Worm (Caenorhabditis elegans): ENCODE data around the gene col-108.
A peak's percentile ranks its signal among the peaks of the same experiment; 100 is the strongest.

col-108 gene

DNA sequence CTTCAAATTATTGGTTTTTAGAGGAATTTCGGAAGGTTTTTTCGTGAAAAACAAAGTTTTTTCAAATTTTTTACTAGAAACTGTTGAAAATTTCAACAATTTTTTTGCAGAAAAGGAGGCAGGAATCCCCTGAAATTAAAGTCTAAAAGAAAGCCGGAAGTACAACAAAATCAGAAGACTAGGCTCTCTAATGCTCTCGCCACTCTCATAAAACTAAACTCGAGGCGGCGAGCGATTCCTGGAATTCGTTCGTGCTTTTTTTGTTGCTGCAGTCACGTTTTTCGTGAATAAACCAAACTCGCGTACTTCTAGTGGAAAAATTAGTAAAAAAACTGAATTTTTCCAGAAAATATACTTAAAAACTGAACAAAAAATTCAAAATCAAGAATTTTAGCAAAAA, 29.5 kb upstream of the col-108 start:
- TF ChIP-seq mab-5 (tag; optimal IDR thresholded peaks at IDR 0.05) (no peak), C34F6.9 (tag; optimal IDR thresholded peaks at IDR 0.05) (peak; percentile 5), ztf-4 (tag; optimal IDR thresholded peaks at IDR 0.05) (peak; percentile 9), gmeb-1 (tag; optimal IDR thresholded peaks at IDR 0.05) (no peak), sma-9 (GFP tag; optimal IDR thresholded peaks at IDR 0.05) (peak; percentile 2), sma-9 (tag; optimal IDR thresholded peaks at IDR 0.05) (no peak)

DNA sequence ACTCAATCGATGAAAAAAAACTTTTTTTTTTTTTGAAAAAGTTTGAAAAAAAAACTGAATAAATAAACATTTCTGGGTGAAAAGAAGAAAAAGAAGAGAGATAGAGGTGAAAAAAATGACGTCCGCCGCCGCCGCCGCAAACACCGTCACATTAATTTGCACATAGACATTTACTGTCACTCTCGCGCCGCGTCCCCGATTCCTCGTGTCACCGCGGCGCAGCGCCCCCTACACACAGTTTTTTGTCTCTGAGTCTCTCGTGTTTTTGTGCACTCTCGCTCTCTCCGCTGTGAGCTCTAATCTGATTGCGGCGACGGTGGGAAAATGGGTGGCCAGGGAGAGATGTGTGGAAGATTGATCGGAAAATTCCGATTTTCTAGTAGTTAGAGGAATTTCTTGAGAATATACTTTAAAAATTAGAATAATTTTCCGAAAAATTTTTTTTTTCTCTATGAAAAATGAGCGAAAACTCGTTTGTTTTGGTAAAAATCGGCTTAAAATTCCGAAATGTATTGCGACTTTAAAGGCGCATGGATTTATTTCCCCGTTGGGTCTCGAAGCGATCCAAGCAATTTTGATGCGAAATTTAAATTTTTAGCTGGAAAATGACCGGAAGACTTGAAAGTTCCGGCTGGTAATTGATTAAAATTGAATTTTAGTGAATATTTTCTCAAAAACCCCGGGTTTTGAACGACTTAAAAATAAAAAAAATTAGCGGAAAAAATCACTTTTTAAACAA, 28.9 kb upstream of the col-108 start:
- no peak for TF ChIP-seq unc-62 (GFP tag; optimal IDR thresholded peaks at IDR 0.05)
- TF ChIP-seq nhr-77 (tag; optimal IDR thresholded peaks at IDR 0.05): no peak
- no peak for TF ChIP-seq sma-9 (GFP tag; optimal IDR thresholded peaks at IDR 0.05)
- no peak for TF ChIP-seq sma-9 (tag; optimal IDR thresholded peaks at IDR 0.05)
- TF ChIP-seq nhr-237 (tag; optimal IDR thresholded peaks at IDR 0.05): no peak
- no peak for TF ChIP-seq lsy-2 (tag; optimal IDR thresholded peaks at IDR 0.05)
- no peak for TF ChIP-seq alr-1 (tag; optimal IDR thresholded peaks at IDR 0.05)
- no peak for TF ChIP-seq gmeb-1 (tag; optimal IDR thresholded peaks at IDR 0.05)

DNA sequence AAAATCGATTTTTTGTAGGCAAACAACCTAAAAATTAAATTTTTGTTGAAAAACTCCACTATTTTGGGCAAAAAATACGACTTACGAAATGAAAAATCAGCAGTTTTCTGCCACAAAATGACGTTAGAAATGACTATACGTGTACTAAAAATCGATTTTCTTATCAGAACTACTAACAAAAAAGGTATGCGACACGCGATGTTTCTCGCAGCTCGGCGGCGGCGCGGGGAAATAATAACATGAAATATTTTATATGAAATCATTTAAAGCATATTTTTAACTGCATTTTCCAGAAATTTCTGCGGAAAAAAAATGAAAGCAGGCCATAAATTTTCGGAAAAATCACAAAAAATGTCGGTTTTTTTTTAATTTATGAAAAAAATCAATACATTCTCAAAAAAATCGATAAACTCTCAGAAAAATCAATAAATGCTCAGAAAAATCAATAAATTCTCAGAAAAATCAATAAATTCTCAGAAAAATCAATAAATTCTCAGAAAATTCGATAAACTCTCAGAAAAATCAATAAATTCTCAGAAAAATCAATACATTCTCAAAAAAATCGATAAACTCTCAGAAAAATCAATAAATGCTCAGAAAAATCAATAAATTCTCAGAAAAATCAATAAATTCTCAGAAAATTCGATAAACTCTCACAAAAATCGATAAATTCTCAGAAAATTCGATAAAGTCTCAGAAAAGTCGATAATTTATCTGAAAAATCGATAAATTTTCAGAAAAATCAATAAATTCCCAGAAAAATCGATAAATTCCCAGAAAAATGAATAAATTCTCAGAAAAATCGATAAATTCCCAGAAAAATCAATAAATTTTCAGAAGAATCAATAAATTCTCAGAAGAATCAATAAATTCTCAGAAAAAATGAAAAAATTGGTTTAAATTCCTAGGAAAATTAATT, 28.0 kb upstream of the col-108 start, which contains the start of gene ptpn-22:
ptpn-22 (minus strand) TSS at position 158 of the 919 bp plus-strand sequence.
- no peak for TF ChIP-seq unc-55 (GFP tag; optimal IDR thresholded peaks at IDR 0.05)
- TF ChIP-seq nhr-10 (tag; optimal IDR thresholded peaks at IDR 0.05): no peak
- TF ChIP-seq nhr-77 (tag; optimal IDR thresholded peaks at IDR 0.05): no peak
- TF ChIP-seq ceh-82 (tag; optimal IDR thresholded peaks at IDR 0.05): no peak
- TF ChIP-seq lin-11 (tag; optimal IDR thresholded peaks at IDR 0.05): no peak

DNA sequence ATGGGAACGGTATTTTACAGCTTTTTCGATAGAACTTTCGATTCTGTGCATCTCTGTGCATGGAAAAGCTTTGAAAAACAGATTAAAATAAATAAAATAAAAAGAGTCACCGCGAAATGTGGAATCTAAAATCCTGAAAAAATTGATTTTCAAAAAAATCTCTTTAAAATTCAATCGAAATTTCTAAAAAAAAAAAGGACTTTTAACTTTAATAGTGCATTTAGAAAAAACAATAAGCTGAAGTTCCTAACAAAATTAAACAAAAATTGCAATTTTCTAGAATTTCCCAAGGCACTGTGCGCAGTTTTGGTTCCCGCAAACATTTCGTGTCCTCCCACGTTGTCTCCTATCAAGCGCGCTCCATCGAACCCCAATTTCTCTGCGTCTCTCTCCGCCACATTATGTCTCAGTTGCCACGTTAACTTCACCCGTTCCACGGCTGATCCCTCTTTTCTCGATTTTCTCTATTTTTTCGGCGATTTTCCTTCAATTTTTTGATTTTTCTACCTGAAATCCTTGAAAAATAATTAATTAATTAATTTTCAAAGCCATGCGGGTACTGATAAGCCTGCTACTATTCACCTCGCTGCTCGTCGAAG, 22.8 kb upstream of the col-108 start, which contains the start of the genes Y41D4A.6 and Y41D4A.4:
Y41D4A.6 (minus strand) TSS at position 51 of the 599 bp plus-strand sequence.
Y41D4A.4 (plus strand) TSS at position 549 of the 599 bp plus-strand sequence.
- TF ChIP-seq nhr-25 (tag; optimal IDR thresholded peaks at IDR 0.05): peak; percentile 72
- TF ChIP-seq ama-1 (optimal IDR thresholded peaks at IDR 0.05): no peak
- no peak for TF ChIP-seq nhr-23 (tag; optimal IDR thresholded peaks at IDR 0.05)
- TF ChIP-seq fos-1 (tag; optimal IDR thresholded peaks at IDR 0.05): peak; percentile 77
- TF ChIP-seq ZK546.5 (tag; optimal IDR thresholded peaks at IDR 0.05): no peak
- peak; percentile 82 for TF ChIP-seq F13H6.1 (tag; optimal IDR thresholded peaks at IDR 0.05)
- TF ChIP-seq mbf-1 (tag; optimal IDR thresholded peaks at IDR 0.05): no peak
- TF ChIP-seq egl-27 (tag; optimal IDR thresholded peaks at IDR 0.05): no peak
- no peak for TF ChIP-seq skn-1 (tag; optimal IDR thresholded peaks at IDR 0.05)
- no peak for TF ChIP-seq nhr-77 (tag; optimal IDR thresholded peaks at IDR 0.05)
- TF ChIP-seq mab-5 (tag; optimal IDR thresholded peaks at IDR 0.05): peak; percentile 43
- TF ChIP-seq C34F6.9 (tag; optimal IDR thresholded peaks at IDR 0.05): peak; percentile 85
- peak; percentile 44 for TF ChIP-seq zag-1 (tag; optimal IDR thresholded peaks at IDR 0.05)
- TF ChIP-seq nhr-10 (tag; optimal IDR thresholded peaks at IDR 0.05): no peak
- TF ChIP-seq ztf-11 (tag; optimal IDR thresholded peaks at IDR 0.05): no peak
- no peak for TF ChIP-seq unc-39 (tag; optimal IDR thresholded peaks at IDR 0.05)
- TF ChIP-seq nhr-129 (tag; optimal IDR thresholded peaks at IDR 0.05): peak; percentile 79
- no peak for TF ChIP-seq nhr-12 (tag; optimal IDR thresholded peaks at IDR 0.05)
- TF ChIP-seq lin-11 (tag; optimal IDR thresholded peaks at IDR 0.05): peak; percentile 38
- TF ChIP-seq lin-13 (GFP tag; optimal IDR thresholded peaks at IDR 0.05): peak; percentile 86
- TF ChIP-seq sem-4 (tag; optimal IDR thresholded peaks at IDR 0.05): peak; percentile 56
- no peak for TF ChIP-seq aly-2 (tag; optimal IDR thresholded peaks at IDR 0.05)
- TF ChIP-seq unc-55 (GFP tag; optimal IDR thresholded peaks at IDR 0.05): peak; percentile 90
- peak; percentile 66 for TF ChIP-seq ztf-4 (tag; optimal IDR thresholded peaks at IDR 0.05)
- TF ChIP-seq nhr-21 (tag; optimal IDR thresholded peaks at IDR 0.05): peak; percentile 59
- no peak for TF ChIP-seq R02D3.7 (tag; optimal IDR thresholded peaks at IDR 0.05)
- peak; percentile 74 for TF ChIP-seq sma-9 (GFP tag; optimal IDR thresholded peaks at IDR 0.05)
- no peak for TF ChIP-seq sma-9 (tag; optimal IDR thresholded peaks at IDR 0.05)
- no peak for TF ChIP-seq nhr-237 (tag; optimal IDR thresholded peaks at IDR 0.05)
- TF ChIP-seq Y55F3AM.14 (GFP tag; optimal IDR thresholded peaks at IDR 0.05): peak; percentile 61
- peak; percentile 42 for TF ChIP-seq snpc-4 (tag; optimal IDR thresholded peaks at IDR 0.05)
- TF ChIP-seq nhr-6 (tag; optimal IDR thresholded peaks at IDR 0.05): peak; percentile 31
- no peak for TF ChIP-seq peb-1 (tag; optimal IDR thresholded peaks at IDR 0.05)
- peak; percentile 78 for TF ChIP-seq gmeb-1 (tag; optimal IDR thresholded peaks at IDR 0.05)
- TF ChIP-seq ztf-1 (GFP tag; conservative IDR thresholded peaks at IDR 0.05): no peak
- TF ChIP-seq mdl-1 (tag; optimal IDR thresholded peaks at IDR 0.05): peak in 1 of 2 experiments; percentile 69
- peak; percentile 8 for TF ChIP-seq ceh-82 (tag; optimal IDR thresholded peaks at IDR 0.05)
- peak; percentile 100 for TF ChIP-seq crh-2 (tag; optimal IDR thresholded peaks at IDR 0.05)
- TF ChIP-seq elt-3 (tag; optimal IDR thresholded peaks at IDR 0.05): no peak
- no peak for TF ChIP-seq unc-62 (GFP tag; optimal IDR thresholded peaks at IDR 0.05)

Measured in whole organism, L2 larva.